Worm (Caenorhabditis elegans): Measurements from ENCODE around the gene C23H3.9.
A peak's percentile ranks its signal among the peaks of the same experiment; 100 is the strongest.

Gene C23H3.9

ce11 chrII:97992-98763 lies 19.1 kb upstream of the C23H3.9 start, which contains the start of the genes luc-7L3 and sftb-6 (continued):
- TF ChIP-seq alr-1 (tag; optimal IDR thresholded peaks at IDR 0.05) = no peak
- TF ChIP-seq R02D3.7 (tag; optimal IDR thresholded peaks at IDR 0.05) = peak; percentile 93
- no peak for TF ChIP-seq ztf-1 (GFP tag; conservative IDR thresholded peaks at IDR 0.05)
- TF ChIP-seq zag-1 (tag; optimal IDR thresholded peaks at IDR 0.05) = no peak
- TF ChIP-seq lsy-2 (tag; optimal IDR thresholded peaks at IDR 0.05) = peak; percentile 54 to 83
- no peak for TF ChIP-seq mdl-1 (tag; optimal IDR thresholded peaks at IDR 0.05)
- TF ChIP-seq unc-62 (GFP tag; optimal IDR thresholded peaks at IDR 0.05) = no peak
- TF ChIP-seq nhr-23 (tag; optimal IDR thresholded peaks at IDR 0.05) = no peak
- peak; percentile 43 for TF ChIP-seq nhr-25 (tag; optimal IDR thresholded peaks at IDR 0.05)
- TF ChIP-seq nhr-12 (tag; optimal IDR thresholded peaks at IDR 0.05) = no peak
- no peak for TF ChIP-seq F13H6.1 (tag; optimal IDR thresholded peaks at IDR 0.05)
- no peak for TF ChIP-seq elt-3 (tag; optimal IDR thresholded peaks at IDR 0.05)
- peak; percentile 74 for TF ChIP-seq unc-55 (GFP tag; optimal IDR thresholded peaks at IDR 0.05)
- TF ChIP-seq peb-1 (tag; optimal IDR thresholded peaks at IDR 0.05) = no peak
- TF ChIP-seq sem-4 (tag; optimal IDR thresholded peaks at IDR 0.05) = no peak
- no peak for TF ChIP-seq dmd-4 (tag; optimal IDR thresholded peaks at IDR 0.05)
- TF ChIP-seq lin-39 (tag; optimal IDR thresholded peaks at IDR 0.05) = no peak
- TF ChIP-seq unc-39 (tag; optimal IDR thresholded peaks at IDR 0.05) = no peak
- TF ChIP-seq mbf-1 (tag; optimal IDR thresholded peaks at IDR 0.05) = no peak
- TF ChIP-seq ama-1 (optimal IDR thresholded peaks at IDR 0.05) = no peak

ce11 chrII:95177-95576 lies 16.1 kb upstream of the C23H3.9 start, which contains the start of gene C50D2.7:
Gene C50D2.7, minus strand, starts transcription at chrII:95277.
- TF ChIP-seq nhr-25 (tag; optimal IDR thresholded peaks at IDR 0.05) (no peak), nhr-10 (tag; optimal IDR thresholded peaks at IDR 0.05) (no peak), snpc-4 (tag; optimal IDR thresholded peaks at IDR 0.05) (no peak), lin-39 (tag; optimal IDR thresholded peaks at IDR 0.05) (no peak), mdl-1 (tag; optimal IDR thresholded peaks at IDR 0.05) (no peak), F13H6.1 (tag; optimal IDR thresholded peaks at IDR 0.05) (no peak), R02D3.7 (tag; optimal IDR thresholded peaks at IDR 0.05) (no peak), aly-2 (tag; optimal IDR thresholded peaks at IDR 0.05) (no peak)

- TF ChIP-seq alr-1 (tag; optimal IDR thresholded peaks at IDR 0.05) (no peak), nhr-25 (tag; optimal IDR thresholded peaks at IDR 0.05) (no peak), ama-1 (optimal IDR thresholded peaks at IDR 0.05) (no peak), nhr-12 (tag; optimal IDR thresholded peaks at IDR 0.05) (no peak), ztf-11 (tag; optimal IDR thresholded peaks at IDR 0.05) (no peak), ceh-82 (tag; optimal IDR thresholded peaks at IDR 0.05) (no peak), R02D3.7 (tag; optimal IDR thresholded peaks at IDR 0.05) (no peak), sem-4 (tag; optimal IDR thresholded peaks at IDR 0.05) (no peak), mbf-1 (tag; optimal IDR thresholded peaks at IDR 0.05) (no peak), crh-2 (tag; optimal IDR thresholded peaks at IDR 0.05) (no peak), fos-1 (tag; optimal IDR thresholded peaks at IDR 0.05) (no peak), lsy-2 (tag; optimal IDR thresholded peaks at IDR 0.05) (no peak), lin-11 (tag; optimal IDR thresholded peaks at IDR 0.05) (no peak)
Measured at ce11 chrII:91419-91818, 12.4 kb upstream of the C23H3.9 start, which contains the start of gene mcat-1. Gene mcat-1, minus strand, starts transcription at chrII:91519.

ce11 chrII:87937-88336 lies 8.9 kb upstream of the C23H3.9 start:
- TF ChIP-seq lin-39 (tag; optimal IDR thresholded peaks at IDR 0.05) (no peak), gmeb-1 (tag; optimal IDR thresholded peaks at IDR 0.05) (no peak)

ce11 chrII:86794-87193 lies 7.7 kb upstream of the C23H3.9 start:
- no peak for TF ChIP-seq R02D3.7 (tag; optimal IDR thresholded peaks at IDR 0.05)
- TF ChIP-seq aly-2 (tag; optimal IDR thresholded peaks at IDR 0.05) = no peak
- TF ChIP-seq fos-1 (tag; optimal IDR thresholded peaks at IDR 0.05) = no peak
- no peak for TF ChIP-seq ztf-1 (GFP tag; conservative IDR thresholded peaks at IDR 0.05)
- no peak for TF ChIP-seq mbf-1 (tag; optimal IDR thresholded peaks at IDR 0.05)
- no peak for TF ChIP-seq gmeb-1 (tag; optimal IDR thresholded peaks at IDR 0.05)
- no peak for TF ChIP-seq ceh-82 (tag; optimal IDR thresholded peaks at IDR 0.05)
- no peak for TF ChIP-seq skn-1 (tag; optimal IDR thresholded peaks at IDR 0.05)
- TF ChIP-seq nhr-12 (tag; optimal IDR thresholded peaks at IDR 0.05) = no peak

- no peak for TF ChIP-seq peb-1 (tag; optimal IDR thresholded peaks at IDR 0.05)
- no peak for TF ChIP-seq alr-1 (tag; optimal IDR thresholded peaks at IDR 0.05)
- TF ChIP-seq zag-1 (tag; optimal IDR thresholded peaks at IDR 0.05) = no peak
- no peak for TF ChIP-seq ztf-4 (tag; optimal IDR thresholded peaks at IDR 0.05)
- TF ChIP-seq blmp-1 (tag; optimal IDR thresholded peaks at IDR 0.05; ENCODE audit: insufficient read depth) = no peak
- TF ChIP-seq nhr-129 (tag; optimal IDR thresholded peaks at IDR 0.05) = no peak
- no peak for TF ChIP-seq elt-3 (tag; optimal IDR thresholded peaks at IDR 0.05)
- TF ChIP-seq unc-39 (tag; optimal IDR thresholded peaks at IDR 0.05) = no peak
- TF ChIP-seq nhr-6 (tag; optimal IDR thresholded peaks at IDR 0.05) = no peak
- TF ChIP-seq lin-11 (tag; optimal IDR thresholded peaks at IDR 0.05) = no peak
- no peak for TF ChIP-seq ztf-1 (GFP tag; conservative IDR thresholded peaks at IDR 0.05)
- TF ChIP-seq nhr-12 (tag; optimal IDR thresholded peaks at IDR 0.05) = no peak
Measured at ce11 chrII:84134-84533, 5.1 kb upstream of the C23H3.9 start, which contains the start of gene C50D2.6. Gene C50D2.6, plus strand, starts transcription at chrII:84434.
